Fruit fly (Drosophila melanogaster): ENCODE measurements around the gene lz.
A peak's percentile ranks its signal among the peaks of the same experiment; 100 is the strongest.

Gene lz

DNA sequence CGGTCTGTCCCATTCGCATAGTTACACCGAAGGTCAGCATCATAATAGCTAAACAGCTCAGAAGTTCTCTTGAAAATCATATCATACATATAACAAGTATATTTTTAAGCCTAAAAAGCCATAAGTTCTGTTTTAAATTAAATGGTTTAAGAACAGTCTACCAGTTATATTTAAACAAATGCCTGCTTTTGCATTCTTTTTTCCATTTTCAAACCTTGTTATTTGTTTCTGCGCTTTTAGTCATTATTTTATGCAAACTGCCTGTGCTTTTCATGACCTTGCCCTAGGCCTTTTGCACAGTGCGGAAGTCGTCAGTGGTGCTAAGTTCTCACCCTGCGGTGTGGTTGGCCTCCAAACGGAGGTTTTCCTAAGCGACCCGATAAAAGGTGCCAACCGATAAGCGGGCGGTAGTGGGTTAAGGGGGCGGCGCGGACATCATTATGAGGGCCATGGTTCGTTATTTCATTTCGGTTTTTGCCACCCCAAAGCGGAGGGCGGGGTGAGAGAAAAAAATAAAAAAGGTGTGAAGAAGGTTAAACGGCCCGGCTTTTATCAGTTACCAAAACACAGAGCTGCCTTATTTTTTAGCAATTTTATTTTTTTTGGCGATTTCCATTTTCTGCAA is 60.1 kb downstream of the lz start (continued):
- TF ChIP-seq CG31441 (GFP tag; IDR thresholded peaks at IDR 0.05) (peak; percentile 37; the same call in 1 of the 2 replicates), CG18011 (GFP tag; optimal IDR thresholded peaks at IDR 0.05) (no peak), CG10274 (GFP tag; optimal IDR thresholded peaks at IDR 0.05) (peak; percentile 52), crc (GFP tag; optimal IDR thresholded peaks at IDR 0.05) (peak; percentile 17), Xbp1 (GFP tag; optimal IDR thresholded peaks at IDR 0.05) (peak; percentile 46), CG4282 (GFP tag; optimal IDR thresholded peaks at IDR 0.05) (no peak), Blimp-1 (GFP tag; optimal IDR thresholded peaks at IDR 0.05) (peak; percentile 37), insv (GFP tag; optimal IDR thresholded peaks at IDR 0.05) (no peak), CG15011 (GFP tag; optimal IDR thresholded peaks at IDR 0.05) (peak; percentile 59), Lim3 (GFP tag; IDR thresholded peaks at IDR 0.05) (no peak), HmgZ (tag; optimal IDR thresholded peaks at IDR 0.05) (peak; percentile 46), CG13123 (GFP tag; optimal IDR thresholded peaks at IDR 0.05) (no peak), kay (GFP tag; optimal IDR thresholded peaks at IDR 0.05) (no peak), Hey (tag; optimal IDR thresholded peaks at IDR 0.05) (no peak), CG6175 (GFP tag; IDR thresholded peaks at IDR 0.05) (no peak), crol (GFP tag; IDR thresholded peaks at IDR 0.05) (peak; percentile 47; the same call in 1 of the 2 replicates), CG17328 (GFP tag; IDR thresholded peaks at IDR 0.05) (no peak), sisA (GFP tag; IDR thresholded peaks at IDR 0.05) (peak; percentile 22; the same call in 1 of the 2 replicates), CG4854 (GFP tag; optimal IDR thresholded peaks at IDR 0.05) (no peak), CoRest (tag; optimal IDR thresholded peaks at IDR 0.05) (peak; percentile 75), YL-1 (GFP tag; optimal IDR thresholded peaks at IDR 0.05) (no peak), wek (GFP tag; optimal IDR thresholded peaks at IDR 0.05) (no peak), HLHmδ (GFP tag; optimal IDR thresholded peaks at IDR 0.05) (no peak), pan (optimal IDR thresholded peaks at IDR 0.05) (no peak), pan (GFP tag; optimal IDR thresholded peaks at IDR 0.05 in 1 of 2, IDR thresholded peaks at IDR 0.05 in 1 of 2) (peak in 1 of 2 experiments; percentile 63), D19B (GFP tag; optimal IDR thresholded peaks at IDR 0.05) (peak; percentile 47), CG9817 (tag; optimal IDR thresholded peaks at IDR 0.05) (peak; percentile 60), pita (GFP tag; optimal IDR thresholded peaks at IDR 0.05) (no peak), tup (GFP tag; optimal IDR thresholded peaks at IDR 0.05) (no peak), Nf-YB (GFP tag; optimal IDR thresholded peaks at IDR 0.05) (peak; percentile 19), CG11247 (GFP tag; IDR thresholded peaks at IDR 0.05) (peak; percentile 20; the same call in 1 of the 2 replicates), CG17186 (GFP tag; optimal IDR thresholded peaks at IDR 0.05) (no peak), sqz (GFP tag; optimal IDR thresholded peaks at IDR 0.05) (no peak), caup (GFP tag; optimal IDR thresholded peaks at IDR 0.05; ENCODE audit: severe bottlenecking) (peak; percentile 77), CG31224 (GFP tag; IDR thresholded peaks at IDR 0.05) (no peak), Dbx (GFP tag; IDR thresholded peaks at IDR 0.05) (0 out of 3 replicates have a peak, but pooled peaks have one; percentile 46), MTF-1 (GFP tag; optimal IDR thresholded peaks at IDR 0.05; ENCODE audit: borderline replicate concordance) (no peak), slou (GFP tag; optimal IDR thresholded peaks at IDR 0.05) (no peak), Dp (GFP tag; optimal IDR thresholded peaks at IDR 0.05) (no peak), B-H2 (GFP tag; optimal IDR thresholded peaks at IDR 0.05) (no peak), Hr39 (optimal IDR thresholded peaks at IDR 0.05) (no peak), dati (GFP tag; IDR thresholded peaks at IDR 0.05) (no peak), CG7372 (GFP tag; IDR thresholded peaks at IDR 0.05) (peak; percentile 37; the same call in 1 of the 2 replicates), toy (GFP tag; IDR thresholded peaks at IDR 0.05) (0 out of 2 replicates have a peak, but pooled peaks have one; percentile 22), CG11723 (GFP tag; optimal IDR thresholded peaks at IDR 0.05) (no peak), ac (GFP tag; optimal IDR thresholded peaks at IDR 0.05) (no peak), sc (optimal IDR thresholded peaks at IDR 0.05) (no peak), sc (GFP tag; optimal IDR thresholded peaks at IDR 0.05) (no peak), CG6254 (GFP tag; optimal IDR thresholded peaks at IDR 0.05) (no peak), CG7271 (tag; optimal IDR thresholded peaks at IDR 0.05) (no peak)

Data from whole organism, embryonic.